Worm (Caenorhabditis elegans): ENCODE measurements around the gene F53F4.7.

Gene F53F4.7

DNA sequence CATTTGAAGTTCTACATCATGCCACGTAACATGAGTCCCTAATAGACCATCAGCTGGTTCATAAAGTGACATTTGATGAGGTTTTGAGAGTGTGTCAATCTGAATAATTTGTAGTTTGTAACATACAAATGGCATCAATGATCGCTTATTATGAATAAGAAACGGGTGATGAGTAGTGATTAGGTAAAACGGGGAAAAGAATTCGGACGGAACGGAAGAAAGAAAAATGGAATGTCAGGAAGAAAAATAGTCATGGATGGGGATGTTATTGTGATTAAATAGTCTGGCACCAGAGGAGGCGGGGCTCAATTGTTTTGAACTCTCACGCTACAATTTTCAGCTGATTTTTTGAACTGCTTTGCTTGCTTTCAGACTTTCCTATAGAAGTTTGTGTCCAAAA is 20.4 kb upstream of the F53F4.7 start, which contains the start of gene H37A05.2:
TSS of gene H37A05.2 (minus strand) at position 101 of the 400 bp plus-strand sequence.
- no peak for TF ChIP-seq nhr-76 (tag; optimal IDR thresholded peaks at IDR 0.05)
- no peak for TF ChIP-seq egl-43 (GFP tag; IDR thresholded peaks at IDR 0.05)
- no peak for TF ChIP-seq ztf-11 (tag; optimal IDR thresholded peaks at IDR 0.05)
- TF ChIP-seq php-3 (GFP tag; IDR thresholded peaks at IDR 0.05): no peak
- TF ChIP-seq skn-1 (tag; optimal IDR thresholded peaks at IDR 0.05): no peak
- TF ChIP-seq nhr-41 (GFP tag; IDR thresholded peaks at IDR 0.05): no peak
- TF ChIP-seq zag-1 (tag; optimal IDR thresholded peaks at IDR 0.05): no peak
- no peak for TF ChIP-seq nhr-25 (tag; optimal IDR thresholded peaks at IDR 0.05; ENCODE audit: borderline replicate concordance, insufficient read depth)
- no peak for TF ChIP-seq R02D3.7 (tag; optimal IDR thresholded peaks at IDR 0.05)
- TF ChIP-seq nhr-237 (tag; optimal IDR thresholded peaks at IDR 0.05): no peak
- no peak for TF ChIP-seq nhr-102 (tag; optimal IDR thresholded peaks at IDR 0.05)
- no peak for TF ChIP-seq dmd-8 (GFP tag; IDR thresholded peaks at IDR 0.05)

DNA sequence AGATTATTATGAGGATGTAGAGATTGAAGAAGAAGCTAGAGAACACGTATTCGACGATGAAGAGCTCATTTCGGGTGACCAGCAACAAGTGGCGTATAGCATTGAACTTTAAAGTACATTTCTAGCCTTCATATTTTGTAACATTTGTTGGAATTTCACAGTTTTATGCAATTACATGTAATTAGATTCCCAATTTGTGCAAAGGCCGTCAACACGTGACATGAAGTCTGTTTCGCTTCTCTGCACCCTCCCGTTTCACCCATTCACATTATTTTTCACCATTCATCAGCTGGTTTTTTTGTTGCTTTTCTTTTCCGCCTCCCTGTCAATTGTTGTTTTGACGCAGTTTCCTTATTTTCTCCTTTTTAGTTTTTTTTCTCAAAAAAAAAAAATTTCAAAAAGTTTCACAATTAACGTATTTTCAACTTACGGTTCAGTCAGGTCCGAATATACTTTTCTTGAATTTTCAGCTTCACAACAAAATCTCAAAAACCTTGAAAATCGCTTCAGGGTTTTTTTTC is 13.4 kb upstream of the F53F4.7 start, which contains the start of gene sde-2:
TSS of gene sde-2 (plus strand) at position 471 of the 521 bp plus-strand sequence.
- TF ChIP-seq zip-11 (GFP tag; IDR thresholded peaks at IDR 0.05) (no peak), lim-7 (GFP tag; IDR thresholded peaks at IDR 0.05) (no peak), lin-1 (GFP tag; IDR thresholded peaks at IDR 0.05) (no peak), daf-19 (GFP tag; conservative IDR thresholded peaks at IDR 0.05) (no peak), unc-62 (GFP tag; optimal IDR thresholded peaks at IDR 0.05 in 1 of 2) (peak in 1 of 2 experiments; percentile 53), unc-62 (tag; optimal IDR thresholded peaks at IDR 0.05) (no peak), hlh-30 (tag; optimal IDR thresholded peaks at IDR 0.05; ENCODE audit: insufficient read depth) (peak; percentile 57), skn-1 (tag; optimal IDR thresholded peaks at IDR 0.05) (no peak), nhr-28 (tag; optimal IDR thresholded peaks at IDR 0.05) (no peak), lsy-2 (tag; optimal IDR thresholded peaks at IDR 0.05) (no peak), spr-1 (tag; optimal IDR thresholded peaks at IDR 0.05) (no peak), dpl-1 (GFP tag; optimal IDR thresholded peaks at IDR 0.05) (no peak), vab-7 (GFP tag; IDR thresholded peaks at IDR 0.05) (no peak), dve-1 (tag; optimal IDR thresholded peaks at IDR 0.05; ENCODE audit: insufficient read depth) (no peak), ces-1 (GFP tag; optimal IDR thresholded peaks at IDR 0.05) (peak; percentile 45), pqm-1 (tag; optimal IDR thresholded peaks at IDR 0.05) (no peak), dmd-8 (GFP tag; IDR thresholded peaks at IDR 0.05) (no peak), tra-1 (GFP tag; IDR thresholded peaks at IDR 0.05) (no peak)

DNA sequence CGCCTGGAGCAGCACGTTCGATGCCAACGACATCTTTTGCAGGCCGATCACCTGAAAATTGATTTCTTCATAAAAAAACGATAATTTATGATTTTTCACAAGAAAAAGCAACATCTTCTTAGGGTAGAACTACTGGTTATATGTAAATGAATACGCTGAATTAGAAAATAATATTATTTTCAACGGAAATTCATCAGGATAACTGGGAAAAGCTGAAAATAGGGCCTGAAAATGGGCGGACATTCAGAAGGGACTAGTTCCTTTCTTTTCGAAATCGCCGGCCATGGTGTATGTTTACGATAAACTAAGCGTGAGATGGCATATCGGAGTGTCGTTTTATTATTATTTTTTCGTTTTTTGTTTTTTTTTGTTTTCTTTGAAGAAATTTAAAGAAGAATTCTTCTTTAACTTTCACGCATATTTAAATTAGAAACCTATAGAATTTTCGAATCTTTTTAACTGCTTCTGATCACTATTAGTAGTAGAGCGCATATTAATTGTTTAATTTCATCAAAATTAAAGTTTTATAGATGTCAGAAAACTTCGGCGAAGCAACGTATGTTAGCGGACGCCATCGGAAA is 11.8 kb upstream of the F53F4.7 start, which contains the start of the genes nduv-2 and F53F4.12:
TSS of gene nduv-2 (minus strand) at position 51 of the 581 bp plus-strand sequence.
TSS of gene F53F4.12 (plus strand) at position 531 of the 581 bp plus-strand sequence.
- no peak for TF ChIP-seq nhr-6 (tag; optimal IDR thresholded peaks at IDR 0.05)
- TF ChIP-seq aha-1 (tag): peak; percentile 61
- peak; percentile 39 for TF ChIP-seq R02D3.7 (tag; optimal IDR thresholded peaks at IDR 0.05)
- TF ChIP-seq saeg-2 (GFP tag; IDR thresholded peaks at IDR 0.05): no peak
- no peak for TF ChIP-seq ceh-82 (tag; optimal IDR thresholded peaks at IDR 0.05)
- no peak for TF ChIP-seq dmd-9 (GFP tag; IDR thresholded peaks at IDR 0.05)
- peak; percentile 3 for TF ChIP-seq dpl-1 (GFP tag; optimal IDR thresholded peaks at IDR 0.05)
- no peak for TF ChIP-seq lin-15B (tag; optimal IDR thresholded peaks at IDR 0.05)
- peak in 1 of 2 experiments; percentile 13 for TF ChIP-seq hif-1 (tag; optimal IDR thresholded peaks at IDR 0.05)
- no peak for TF ChIP-seq nhr-77 (tag; optimal IDR thresholded peaks at IDR 0.05)
- TF ChIP-seq sdz-12 (GFP tag; optimal IDR thresholded peaks at IDR 0.05): no peak
- no peak for TF ChIP-seq hlh-30 (tag; optimal IDR thresholded peaks at IDR 0.05; ENCODE audit: insufficient read depth)
- TF ChIP-seq egl-27 (tag; optimal IDR thresholded peaks at IDR 0.05): no peak
- TF ChIP-seq unc-130 (GFP tag; optimal IDR thresholded peaks at IDR 0.05): peak; percentile 10
- no peak for TF ChIP-seq ceh-44 (GFP tag; IDR thresholded peaks at IDR 0.05)
- TF ChIP-seq lin-38 (GFP tag; IDR thresholded peaks at IDR 0.05): 0 out of 2 replicates have a peak, but pooled peaks have one; percentile 25
- TF ChIP-seq T20F7.1 (GFP tag; optimal IDR thresholded peaks at IDR 0.05): peak; percentile 90
- TF ChIP-seq ceh-32 (tag; optimal IDR thresholded peaks at IDR 0.05; ENCODE audit: poor library complexity): no peak
- no peak for TF ChIP-seq daf-12 (tag; optimal IDR thresholded peaks at IDR 0.05)
- TF ChIP-seq mdt-29 (GFP tag; IDR thresholded peaks at IDR 0.05): no peak
- TF ChIP-seq nhr-111 (GFP tag; optimal IDR thresholded peaks at IDR 0.05): no peak
- TF ChIP-seq daf-8 (GFP tag; IDR thresholded peaks at IDR 0.05): no peak
- TF ChIP-seq ztf-11 (tag; optimal IDR thresholded peaks at IDR 0.05): no peak
- no peak for TF ChIP-seq snpc-4 (tag; optimal IDR thresholded peaks at IDR 0.05)
- TF ChIP-seq pqm-1 (tag; optimal IDR thresholded peaks at IDR 0.05): no peak
- TF ChIP-seq zag-1 (tag; optimal IDR thresholded peaks at IDR 0.05): no peak
- TF ChIP-seq lin-1 (GFP tag; IDR thresholded peaks at IDR 0.05): no peak

Measured in whole organism, L4 larva.